Worm (Caenorhabditis elegans) whole organism, L2 larva: ENCODE data around the gene C27H6.8.

Experiments used
- C34F6.9 ChIP-seq: fragments of 150-350 bp; optimal IDR thresholded peaks from 2 replicates; lab custom pipeline; 2014; ENCODE audit warnings: missing biosample characterization, missing genetic modification characterization
- F13H6.1 ChIP-seq: sonication (generic microtip); optimal IDR thresholded peaks from 2 replicates; lab custom pipeline; 2016; ENCODE audit warnings: missing genetic modification characterization, missing compliant biosample characterization
- Y55F3AM.14 ChIP-seq: fragments of 200-800 bp; sonication (Bioruptor generic); optimal IDR thresholded peaks from 2 replicates; lab custom pipeline; 2018; ENCODE audit warnings: mild to moderate bottlenecking, missing genetic modification characterization, missing compliant biosample characterization
- ZK546.5 ChIP-seq: sonication (generic microtip); optimal IDR thresholded peaks from 2 replicates; lab custom pipeline; 2017; ENCODE audit warnings: missing biosample characterization, missing genetic modification characterization
- alr-1 ChIP-seq: fragments of 150-350 bp; optimal IDR thresholded peaks from 2 replicates; lab custom pipeline; 2014; ENCODE audit warnings: missing biosample characterization, missing genetic modification characterization
- aly-2 ChIP-seq: fragments of 150-350 bp; optimal IDR thresholded peaks from 2 replicates; lab custom pipeline; 2014; ENCODE audit warnings: missing biosample characterization, missing genetic modification characterization
- ama-1 ChIP-seq: fragments of 150-350 bp; optimal IDR thresholded peaks from 2 replicates; lab custom pipeline; 2018; ENCODE audit warnings: inconsistent platforms
- blmp-1 ChIP-seq: sonication (generic microtip); optimal IDR thresholded peaks from 2 replicates; lab custom pipeline; 2017; ENCODE audit warnings: missing genetic modification characterization, mild to moderate bottlenecking, missing compliant biosample characterization, antibody characterized with exemption, moderate library complexity; ENCODE audit not compliant: insufficient read depth
- ceh-16 ChIP-seq: fragments of 150-350 bp; optimal IDR thresholded peaks from 2 replicates; lab custom pipeline; 2014; ENCODE audit warnings: missing biosample characterization, missing genetic modification characterization
- ceh-82 ChIP-seq: fragments of 150-350 bp; optimal IDR thresholded peaks from 2 replicates; lab custom pipeline; 2014; ENCODE audit warnings: missing biosample characterization, missing genetic modification characterization
- crh-2 ChIP-seq: sonication (generic microtip); optimal IDR thresholded peaks from 2 replicates; lab custom pipeline; 2017; ENCODE audit warnings: missing biosample characterization, missing genetic modification characterization
- dmd-4 ChIP-seq: sonication (generic microtip); optimal IDR thresholded peaks from 2 replicates; lab custom pipeline; 2017; ENCODE audit warnings: missing biosample characterization, missing genetic modification characterization
- egl-27 ChIP-seq: sonication (generic microtip); optimal IDR thresholded peaks from 3 replicates; lab custom pipeline; 2017; ENCODE audit warnings: missing biosample characterization, missing genetic modification reagents, missing genetic modification characterization
- elt-3 ChIP-seq: sonication (generic microtip); optimal IDR thresholded peaks from 2 replicates; lab custom pipeline; 2017; ENCODE audit warnings: missing biosample characterization, missing genetic modification characterization
- fos-1 ChIP-seq: fragments of 150-350 bp; optimal IDR thresholded peaks from 2 replicates; lab custom pipeline; 2014; ENCODE audit warnings: missing biosample characterization, missing genetic modification characterization
- gmeb-1 ChIP-seq: fragments of 150-350 bp; optimal IDR thresholded peaks from 2 replicates; lab custom pipeline; 2014; ENCODE audit warnings: missing biosample characterization, missing genetic modification characterization
- lin-11 ChIP-seq: fragments of 150-350 bp; sonication (generic microtip); optimal IDR thresholded peaks from 2 replicates; lab custom pipeline; 2014; ENCODE audit warnings: missing biosample characterization, missing genetic modification characterization, inconsistent platforms, mixed read lengths
- lin-13 ChIP-seq: fragments of 150-350 bp; optimal IDR thresholded peaks from 2 replicates; lab custom pipeline; 2014; ENCODE audit warnings: missing biosample characterization, missing genetic modification reagents, missing genetic modification characterization
- lin-39 ChIP-seq: fragments of 150-350 bp; optimal IDR thresholded peaks from 2 replicates; lab custom pipeline; 2014; ENCODE audit warnings: missing biosample characterization, missing genetic modification reagents, missing genetic modification characterization
- lsy-2 ChIP-seq, 2 experiments: fragments of 150-350 bp in 1 of 2; sonication (generic microtip) in 1 of 2; optimal IDR thresholded peaks; 2 replicates each; lab custom pipeline; 2014 to 2017; ENCODE audit warnings: missing biosample characterization in 2 of 2, missing genetic modification characterization in 2 of 2
- mab-5 ChIP-seq: fragments of 150-350 bp; optimal IDR thresholded peaks from 2 replicates; lab custom pipeline; 2014; ENCODE audit warnings: missing biosample characterization, missing genetic modification characterization
- mbf-1 ChIP-seq: sonication (generic microtip); optimal IDR thresholded peaks from 2 replicates; lab custom pipeline; 2017; ENCODE audit warnings: missing biosample characterization, missing genetic modification characterization
- mdl-1 ChIP-seq, 2 experiments: fragments of 150-350 bp in 1 of 2; sonication (generic microtip) in 1 of 2; optimal IDR thresholded peaks; 2 replicates each; lab custom pipeline; 2017; ENCODE audit warnings: missing biosample characterization in 2 of 2, missing genetic modification characterization in 2 of 2
- nhr-10 ChIP-seq: sonication (generic microtip); optimal IDR thresholded peaks from 2 replicates; lab custom pipeline; 2017; ENCODE audit warnings: missing biosample characterization, missing genetic modification characterization
- nhr-11 ChIP-seq: fragments of 150-350 bp; optimal IDR thresholded peaks from 2 replicates; lab custom pipeline; 2014; ENCODE audit warnings: missing biosample characterization, missing genetic modification characterization
- nhr-12 ChIP-seq: fragments of 150-350 bp; optimal IDR thresholded peaks from 2 replicates; lab custom pipeline; 2014; ENCODE audit warnings: missing biosample characterization, missing genetic modification characterization
- nhr-129 ChIP-seq: fragments of 150-350 bp; optimal IDR thresholded peaks from 2 replicates; lab custom pipeline; 2014; ENCODE audit warnings: missing biosample characterization, missing genetic modification characterization
- nhr-21 ChIP-seq: fragments of 150-350 bp; optimal IDR thresholded peaks from 2 replicates; lab custom pipeline; 2014; ENCODE audit warnings: missing biosample characterization, missing genetic modification characterization
- nhr-23 ChIP-seq: fragments of 150-350 bp; optimal IDR thresholded peaks from 2 replicates; lab custom pipeline; 2014; ENCODE audit warnings: missing biosample characterization, missing genetic modification reagents, missing genetic modification characterization
- nhr-237 ChIP-seq: fragments of 150-350 bp; optimal IDR thresholded peaks from 2 replicates; lab custom pipeline; 2014; ENCODE audit warnings: missing biosample characterization, missing genetic modification characterization
- nhr-25 ChIP-seq: fragments of 150-350 bp; sonication (generic microtip); optimal IDR thresholded peaks from 3 replicates; lab custom pipeline; 2014; ENCODE audit warnings: missing biosample characterization, missing genetic modification characterization
- nhr-6 ChIP-seq: fragments of 150-350 bp; optimal IDR thresholded peaks from 2 replicates; lab custom pipeline; 2014; ENCODE audit warnings: missing biosample characterization, missing genetic modification characterization
- nhr-77 ChIP-seq: fragments of 150-350 bp; optimal IDR thresholded peaks from 2 replicates; lab custom pipeline; 2014; ENCODE audit warnings: missing biosample characterization, missing genetic modification characterization
- sem-4 ChIP-seq: fragments of 150-350 bp; optimal IDR thresholded peaks from 2 replicates; lab custom pipeline; 2014; ENCODE audit warnings: missing biosample characterization, missing genetic modification reagents, missing genetic modification characterization
- skn-1 ChIP-seq: sonication (generic microtip); optimal IDR thresholded peaks from 2 replicates; lab custom pipeline; 2017; ENCODE audit warnings: missing biosample characterization, missing genetic modification characterization
- sma-3 ChIP-seq: sonication (generic microtip); optimal IDR thresholded peaks from 2 replicates; lab custom pipeline; 2016; ENCODE audit warnings: missing genetic modification reagents, missing genetic modification characterization, missing compliant biosample characterization
- sma-9 ChIP-seq, 2 experiments: fragments of 150-350 bp in 1 of 2; sonication (generic microtip) in 1 of 2; optimal IDR thresholded peaks; 2 replicates each; lab custom pipeline; 2014 to 2016; ENCODE audit warnings: missing genetic modification characterization in 2 of 2, mild to moderate bottlenecking in 1 of 2, missing biosample characterization in 1 of 2, missing compliant biosample characterization in 1 of 2, missing genetic modification reagents in 1 of 2, moderate library complexity in 1 of 2
- snpc-4 ChIP-seq: fragments of 150-350 bp; optimal IDR thresholded peaks from 2 replicates; lab custom pipeline; 2014; ENCODE audit warnings: missing biosample characterization, missing genetic modification characterization
- unc-39 ChIP-seq: fragments of 150-350 bp; optimal IDR thresholded peaks from 2 replicates; lab custom pipeline; 2014; ENCODE audit warnings: missing biosample characterization, missing genetic modification characterization
- unc-55 ChIP-seq: fragments of 150-350 bp; sonication (generic microtip); optimal IDR thresholded peaks from 3 replicates; lab custom pipeline; 2014; ENCODE audit warnings: missing biosample characterization, missing genetic modification reagents, missing genetic modification characterization
- unc-62 ChIP-seq: fragments of 150-350 bp; optimal IDR thresholded peaks from 2 replicates; lab custom pipeline; 2014; ENCODE audit warnings: missing biosample characterization, missing genetic modification reagents, missing genetic modification characterization
- zag-1 ChIP-seq: fragments of 150-350 bp; optimal IDR thresholded peaks from 2 replicates; lab custom pipeline; 2014; ENCODE audit warnings: missing biosample characterization, missing genetic modification characterization
- ztf-1 ChIP-seq: fragments of 200-800 bp; sonication (Bioruptor generic); conservative IDR thresholded peaks from 2 replicates; pipeline ENCODE4 v1.3.6; 2022; ENCODE audit warnings: missing genetic modification characterization, missing compliant biosample characterization
- ztf-11 ChIP-seq: sonication (generic microtip); optimal IDR thresholded peaks from 2 replicates; lab custom pipeline; 2017; ENCODE audit warnings: missing biosample characterization, missing genetic modification characterization
- ztf-4 ChIP-seq: fragments of 150-350 bp; optimal IDR thresholded peaks from 2 replicates; lab custom pipeline; 2014; ENCODE audit warnings: missing biosample characterization, missing genetic modification characterization

Gene C27H6.8

ce11 chrV:9976138-9976537 lies 11.4 kb downstream of the C27H6.8 start, which contains the start of gene unc-41:
unc-41 (minus strand) TSS chrV:9976238.
- TF ChIP-seq nhr-23 (no peak), nhr-11 (tag; lab: Kevin White, UChicago) (no peak), C34F6.9 (tag; lab: Kevin White, UChicago) (no peak), sem-4 (no peak), lin-11 (no peak), mdl-1 (tag; optimal IDR thresholded peaks at IDR 0.05; lab: Kevin White, UChicago) (no peak), Y55F3AM.14 (GFP tag; lab: Kevin White, UChicago) (no peak), ceh-16 (no peak), lsy-2 (tag; optimal IDR thresholded peaks at IDR 0.05; lab: Kevin White, UChicago) (no peak), skn-1 (tag; lab: Kevin White, UChicago) (no peak), F13H6.1 (no peak), fos-1 (tag; lab: Kevin White, UChicago) (no peak), alr-1 (tag; lab: Kevin White, UChicago) (no peak), gmeb-1 (tag; lab: Kevin White, UChicago) (no peak), ama-1 (no peak), snpc-4 (no peak)

- TF ChIP-seq nhr-12 (tag; lab: Kevin White, UChicago) (no peak), mab-5 (tag; lab: Kevin White, UChicago) (no peak), alr-1 (tag; lab: Kevin White, UChicago) (no peak), nhr-77 (tag; lab: Kevin White, UChicago) (no peak), nhr-25 (tag; lab: Kevin White, UChicago) (no peak), ztf-1 (GFP tag; lab: Robert Waterston, UW) (no peak), skn-1 (tag; lab: Kevin White, UChicago) (no peak), unc-39 (no peak), unc-55 (peak; percentile 58), elt-3 (tag; lab: Kevin White, UChicago) (no peak), F13H6.1 (no peak), nhr-6 (no peak), nhr-23 (no peak), fos-1 (tag; lab: Kevin White, UChicago) (peak; percentile 5), mdl-1 (tag; optimal IDR thresholded peaks at IDR 0.05; lab: Kevin White, UChicago) (no peak), ztf-4 (tag; lab: Kevin White, UChicago) (no peak), C34F6.9 (tag; lab: Kevin White, UChicago) (peak; percentile 52), lsy-2 (tag; optimal IDR thresholded peaks at IDR 0.05; lab: Kevin White, UChicago) (peak in 1 of 2 experiments; percentile 17), ZK546.5 (tag; lab: Kevin White, UChicago) (no peak), gmeb-1 (tag; lab: Kevin White, UChicago) (no peak), snpc-4 (no peak), ama-1 (no peak), sma-3 (GFP tag; lab: Kevin White, UChicago) (no peak), lin-11 (no peak), dmd-4 (no peak), lin-39 (tag; lab: Kevin White, UChicago) (no peak), mbf-1 (no peak), ztf-11 (no peak), egl-27 (tag; lab: Kevin White, UChicago) (no peak), unc-62 (GFP tag; lab: Kevin White, UChicago) (no peak), zag-1 (tag; lab: Kevin White, UChicago) (peak; percentile 23), nhr-129 (tag; lab: Kevin White, UChicago) (peak; percentile 39), Y55F3AM.14 (GFP tag; lab: Kevin White, UChicago) (no peak), lin-13 (GFP tag; lab: Kevin White, UChicago) (no peak), sma-9 (GFP tag; optimal IDR thresholded peaks at IDR 0.05; lab: Kevin White, UChicago) (no peak), sma-9 (tag; optimal IDR thresholded peaks at IDR 0.05; lab: Kevin White, UChicago) (no peak), blmp-1 (tag; lab: Kevin White, UChicago) (no peak), nhr-237 (tag; lab: Kevin White, UChicago) (no peak), crh-2 (no peak), sem-4 (no peak)
- TF ChIP-seq, all 48 proteins: peak for 6
Observed at ce11 chrV:9974264-9974663, 13.3 kb downstream of the C27H6.8 start.

- TF ChIP-seq nhr-11 (tag; lab: Kevin White, UChicago) (peak; percentile 38), blmp-1 (tag; lab: Kevin White, UChicago) (no peak), lin-13 (GFP tag; lab: Kevin White, UChicago) (peak; percentile 72), elt-3 (tag; lab: Kevin White, UChicago) (no peak), sma-9 (GFP tag; optimal IDR thresholded peaks at IDR 0.05; lab: Kevin White, UChicago) (peak; percentile 80), sma-9 (tag; optimal IDR thresholded peaks at IDR 0.05; lab: Kevin White, UChicago) (no peak), unc-55 (peak; percentile 83), lsy-2 (tag; optimal IDR thresholded peaks at IDR 0.05; lab: Kevin White, UChicago) (peak; percentile 55 to 58), ceh-82 (tag; lab: Kevin White, UChicago) (no peak), ztf-1 (GFP tag; lab: Robert Waterston, UW) (no peak), aly-2 (tag; lab: Kevin White, UChicago) (no peak), sem-4 (peak; percentile 6), F13H6.1 (peak; percentile 77), ZK546.5 (tag; lab: Kevin White, UChicago) (no peak), mbf-1 (no peak), alr-1 (tag; lab: Kevin White, UChicago) (no peak), sma-3 (GFP tag; lab: Kevin White, UChicago) (peak; percentile 51), zag-1 (tag; lab: Kevin White, UChicago) (peak; percentile 52), nhr-10 (tag; lab: Kevin White, UChicago) (no peak), nhr-237 (tag; lab: Kevin White, UChicago) (no peak), lin-11 (peak; percentile 34), nhr-25 (tag; lab: Kevin White, UChicago) (no peak), ceh-16 (peak; percentile 12), mdl-1 (tag; optimal IDR thresholded peaks at IDR 0.05; lab: Kevin White, UChicago) (peak in 1 of 2 experiments; percentile 10), skn-1 (tag; lab: Kevin White, UChicago) (no peak), nhr-77 (tag; lab: Kevin White, UChicago) (no peak), crh-2 (peak; percentile 61), nhr-21 (tag; lab: Kevin White, UChicago) (peak; percentile 25), mab-5 (tag; lab: Kevin White, UChicago) (peak; percentile 75), egl-27 (tag; lab: Kevin White, UChicago) (peak; percentile 40), fos-1 (tag; lab: Kevin White, UChicago) (peak; percentile 32)
Observed at ce11 chrV:9970119-9970518, 17.5 kb downstream of the C27H6.8 start.
